Worm (Caenorhabditis elegans) whole organism, midembryonic: ENCODE results near the gene C16D2.1.

ENCODE experiments used
- T22C8.4 ChIP-seq: fragments of 200-800 bp; sonication (Bioruptor generic); IDR thresholded peaks from 2 replicates; pipeline ENCODE4 v1.3.6; 2022; ENCODE audit warnings: missing genetic modification characterization, missing compliant biosample characterization
- cog-1 ChIP-seq: sonication (generic microtip); optimal IDR thresholded peaks from 2 replicates; lab custom pipeline; 2016; ENCODE audit warnings: missing genetic modification characterization, missing compliant biosample characterization
- flt-1 ChIP-seq: fragments of 200-800 bp; sonication (Bioruptor generic); IDR thresholded peaks from 2 replicates; pipeline ENCODE4 v1.3.6; 2022; ENCODE audit warnings: missing genetic modification characterization, missing compliant biosample characterization
- klf-2 ChIP-seq: fragments of 200-800 bp; sonication (Bioruptor generic); conservative IDR thresholded peaks from 2 replicates; pipeline ENCODE4 v1.3.6; 2022; ENCODE audit warnings: missing genetic modification reagents, missing genetic modification characterization, missing compliant biosample characterization
- med-1 ChIP-seq: sonication (generic microtip); optimal IDR thresholded peaks from 2 replicates; lab custom pipeline; 2017; ENCODE audit warnings: missing genetic modification characterization, mild to moderate bottlenecking, missing compliant biosample characterization, antibody characterized with exemption, missing genetic modification reagents; ENCODE audit not compliant: insufficient read depth
- ref-1 ChIP-seq: fragments of 200-800 bp; sonication (Bioruptor generic); conservative IDR thresholded peaks from 2 replicates; pipeline ENCODE4 v1.3.6; 2022; ENCODE audit warnings: missing genetic modification reagents, missing genetic modification characterization, missing compliant biosample characterization
- tab-1 ChIP-seq: fragments of 200-800 bp; sonication (Bioruptor generic); IDR thresholded peaks from 2 replicates; pipeline ENCODE4 v1.3.6; 2022; ENCODE audit warnings: missing genetic modification characterization, missing compliant biosample characterization
- ztf-23 ChIP-seq: fragments of 200-800 bp; sonication (Bioruptor generic); IDR thresholded peaks from 2 replicates; pipeline ENCODE4 v1.3.6; 2022; ENCODE audit warnings: missing genetic modification reagents, missing genetic modification characterization, missing compliant biosample characterization
- ztf-29 ChIP-seq: fragments of 200-800 bp; sonication (Bioruptor generic); IDR thresholded peaks from 2 replicates; pipeline ENCODE4 v1.3.6; 2022; ENCODE audit warnings: missing genetic modification reagents, missing genetic modification characterization, missing compliant biosample characterization

C16D2.1 gene

DNA sequence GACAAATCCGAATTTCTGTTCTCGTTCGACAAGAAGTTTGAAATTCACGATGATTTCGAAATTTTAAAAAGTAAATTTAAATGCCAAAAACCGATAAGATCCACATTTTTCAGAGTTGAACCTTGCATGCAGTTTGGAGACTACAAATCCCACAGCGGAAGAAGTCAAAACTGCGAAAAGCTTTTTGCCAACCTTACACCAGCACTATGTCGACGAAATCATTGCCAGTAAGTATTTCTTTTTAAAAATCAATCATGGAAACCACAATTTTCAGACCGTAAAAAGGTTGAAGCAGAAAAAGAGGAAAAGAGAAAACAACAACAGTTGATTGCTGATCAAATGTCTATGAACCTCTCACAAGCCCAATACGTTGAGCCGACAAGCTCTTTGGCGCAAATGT is 39.4 kb downstream of the C16D2.1 start:
- TF ChIP-seq T22C8.4 (no peak), tab-1 (GFP tag; lab: Robert Waterston, UW) (no peak), med-1 (GFP tag; lab: Kevin White, UChicago) (no peak), ztf-23 (GFP tag; lab: Robert Waterston, UW) (no peak), cog-1 (tag; lab: Kevin White, UChicago) (no peak), klf-2 (no peak), flt-1 (GFP tag; lab: Robert Waterston, UW) (no peak), ref-1 (no peak), ztf-29 (GFP tag; lab: Robert Waterston, UW) (no peak)

ce11 chrII:9171466-9172187 is 40.2 kb downstream of the C16D2.1 start:
- TF ChIP-seq ztf-29 (GFP tag; lab: Robert Waterston, UW): no peak

- no peak for TF ChIP-seq med-1 (GFP tag; lab: Kevin White, UChicago)
Observed at ce11 chrII:9172849-9173248, 41.4 kb downstream of the C16D2.1 start, which contains the start of gene T23G7.2. Gene T23G7.2 (minus strand): TSS chrII:9172949.

- TF ChIP-seq ref-1 (no peak), flt-1 (GFP tag; lab: Robert Waterston, UW) (no peak), klf-2 (no peak), med-1 (GFP tag; lab: Kevin White, UChicago) (no peak), ztf-29 (GFP tag; lab: Robert Waterston, UW) (no peak), ztf-23 (GFP tag; lab: Robert Waterston, UW) (no peak), tab-1 (GFP tag; lab: Robert Waterston, UW) (no peak), T22C8.4 (no peak), cog-1 (tag; lab: Kevin White, UChicago) (no peak)
Observed at ce11 chrII:9173471-9173870, 42.0 kb downstream of the C16D2.1 start.

DNA sequence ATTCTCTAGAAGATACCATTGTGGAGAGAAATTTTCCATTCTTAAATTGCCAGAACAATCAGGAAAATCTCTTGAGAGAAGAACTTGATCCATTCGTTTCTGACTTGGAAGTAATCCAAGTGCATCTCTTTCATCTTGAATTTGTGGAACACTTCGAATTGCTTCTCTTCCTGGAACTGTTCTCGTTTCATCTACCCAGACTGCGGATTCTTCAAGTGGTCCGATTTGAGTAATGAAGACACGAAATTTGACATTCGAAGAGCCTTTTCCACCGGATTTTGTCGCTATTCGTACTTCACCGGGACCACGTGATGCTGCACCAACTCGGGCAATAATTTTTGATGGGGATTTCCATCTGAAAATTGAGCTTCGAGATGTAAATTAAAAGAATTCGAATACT is 45.1 kb downstream of the C16D2.1 start:
- no peak for TF ChIP-seq med-1 (GFP tag; lab: Kevin White, UChicago)
- no peak for TF ChIP-seq cog-1 (tag; lab: Kevin White, UChicago)
- TF ChIP-seq ztf-23 (GFP tag; lab: Robert Waterston, UW): no peak
- TF ChIP-seq ztf-29 (GFP tag; lab: Robert Waterston, UW): no peak

- TF ChIP-seq klf-2: no peak
- 0 out of 2 replicates have a peak, but pooled peaks have one; percentile 26 for TF ChIP-seq flt-1 (GFP tag; lab: Robert Waterston, UW)
- no peak for TF ChIP-seq cog-1 (tag; lab: Kevin White, UChicago)
- no peak for TF ChIP-seq tab-1 (GFP tag; lab: Robert Waterston, UW)
- no peak for TF ChIP-seq med-1 (GFP tag; lab: Kevin White, UChicago)
Observed at ce11 chrII:9177080-9177479, 45.6 kb downstream of the C16D2.1 start, which contains the start of the genes sec-5 and pir-1. Gene sec-5 (minus strand): TSS chrII:9177152. Gene pir-1 (plus strand): TSS chrII:9177300.

ce11 chrII:9178811-9179210 is 47.3 kb downstream of the C16D2.1 start:
- no peak for TF ChIP-seq flt-1 (GFP tag; lab: Robert Waterston, UW)
- peak; percentile 61; the same call in 1 of the 2 replicates for TF ChIP-seq tab-1 (GFP tag; lab: Robert Waterston, UW)

DNA sequence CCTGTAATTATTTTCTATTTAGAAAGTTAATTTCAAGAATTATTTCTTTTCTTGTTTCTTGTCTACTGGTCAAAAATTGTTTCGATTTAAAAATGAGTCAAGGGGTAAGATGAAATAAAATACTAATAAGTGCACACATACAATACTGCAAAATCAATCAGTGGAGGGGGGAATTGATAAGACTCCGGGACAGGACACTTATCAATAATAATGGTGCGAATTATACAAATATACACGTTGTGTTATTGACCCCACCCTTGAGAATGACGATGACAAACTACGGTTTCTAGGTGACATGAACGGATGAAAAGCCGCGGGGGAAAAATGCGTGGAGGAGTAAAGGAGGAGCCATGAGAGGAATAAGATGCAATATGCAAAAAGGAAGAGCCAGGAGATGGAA is 49.7 kb downstream of the C16D2.1 start:
- no peak for TF ChIP-seq T22C8.4
- TF ChIP-seq flt-1 (GFP tag; lab: Robert Waterston, UW): no peak
- no peak for TF ChIP-seq med-1 (GFP tag; lab: Kevin White, UChicago)
- TF ChIP-seq ztf-23 (GFP tag; lab: Robert Waterston, UW): no peak
- TF ChIP-seq ref-1: no peak
- no peak for TF ChIP-seq cog-1 (tag; lab: Kevin White, UChicago)
- no peak for TF ChIP-seq tab-1 (GFP tag; lab: Robert Waterston, UW)
- no peak for TF ChIP-seq klf-2
- no peak for TF ChIP-seq ztf-29 (GFP tag; lab: Robert Waterston, UW)
